Worm (Caenorhabditis elegans): ENCODE data around the gene nhr-88.

The nhr-88 gene

DNA sequence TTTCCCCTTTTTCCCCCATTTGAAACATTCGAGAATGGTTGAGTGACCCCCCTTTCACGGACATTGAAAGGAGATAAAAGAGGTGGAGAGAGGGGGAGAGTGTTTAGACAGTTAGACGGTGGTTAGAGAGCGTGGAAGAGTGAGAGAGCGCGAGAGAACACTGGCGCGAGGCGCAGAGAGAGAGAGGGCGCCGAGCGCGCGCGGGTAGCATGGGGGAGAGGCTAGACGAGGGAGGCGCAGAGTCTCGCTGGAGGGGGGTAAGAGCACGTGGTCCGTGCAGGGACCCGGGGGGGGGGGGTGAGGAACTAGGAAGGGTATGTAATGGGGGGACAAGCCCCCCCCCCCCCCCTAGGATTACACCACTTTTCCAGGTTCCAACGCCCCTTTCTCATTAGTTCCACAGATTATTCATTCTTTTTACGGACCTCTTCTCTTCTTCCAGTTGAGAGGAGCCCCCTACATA is 2.5 kb upstream of the nhr-88 start (continued):
- peak; percentile 70 for TF ChIP-seq fos-1 (tag; optimal IDR thresholded peaks at IDR 0.05)
- peak; percentile 82 for TF ChIP-seq ama-1 (optimal IDR thresholded peaks at IDR 0.05)
- TF ChIP-seq skn-1 (tag; optimal IDR thresholded peaks at IDR 0.05), result peak; percentile 59
- peak; percentile 93 for TF ChIP-seq nhr-43 (tag; optimal IDR thresholded peaks at IDR 0.05; ENCODE audit: poor library complexity, severe bottlenecking)
- peak; percentile 87 for TF ChIP-seq egl-27 (tag; optimal IDR thresholded peaks at IDR 0.05)
- TF ChIP-seq lsy-12 (tag; optimal IDR thresholded peaks at IDR 0.05), result peak; percentile 95
- TF ChIP-seq elt-2 (tag; optimal IDR thresholded peaks at IDR 0.05), result peak; percentile 87
- peak; percentile 81 for TF ChIP-seq nhr-11 (tag; optimal IDR thresholded peaks at IDR 0.05)
- TF ChIP-seq daf-12 (tag; optimal IDR thresholded peaks at IDR 0.05), result peak; percentile 60
- peak in 1 of 2 experiments; percentile 83 for TF ChIP-seq eor-1 (tag; optimal IDR thresholded peaks at IDR 0.05)
- no peak for TF ChIP-seq aly-2 (tag; optimal IDR thresholded peaks at IDR 0.05)
- peak; percentile 80 for TF ChIP-seq zag-1 (tag; optimal IDR thresholded peaks at IDR 0.05)
- TF ChIP-seq tbx-2 (tag; optimal IDR thresholded peaks at IDR 0.05), result peak; percentile 82
- no peak for TF ChIP-seq nhr-77 (tag; optimal IDR thresholded peaks at IDR 0.05)
- peak; percentile 99 for TF ChIP-seq lin-39 (tag; optimal IDR thresholded peaks at IDR 0.05)
- no peak for TF ChIP-seq ZK546.5 (tag; optimal IDR thresholded peaks at IDR 0.05)

DNA sequence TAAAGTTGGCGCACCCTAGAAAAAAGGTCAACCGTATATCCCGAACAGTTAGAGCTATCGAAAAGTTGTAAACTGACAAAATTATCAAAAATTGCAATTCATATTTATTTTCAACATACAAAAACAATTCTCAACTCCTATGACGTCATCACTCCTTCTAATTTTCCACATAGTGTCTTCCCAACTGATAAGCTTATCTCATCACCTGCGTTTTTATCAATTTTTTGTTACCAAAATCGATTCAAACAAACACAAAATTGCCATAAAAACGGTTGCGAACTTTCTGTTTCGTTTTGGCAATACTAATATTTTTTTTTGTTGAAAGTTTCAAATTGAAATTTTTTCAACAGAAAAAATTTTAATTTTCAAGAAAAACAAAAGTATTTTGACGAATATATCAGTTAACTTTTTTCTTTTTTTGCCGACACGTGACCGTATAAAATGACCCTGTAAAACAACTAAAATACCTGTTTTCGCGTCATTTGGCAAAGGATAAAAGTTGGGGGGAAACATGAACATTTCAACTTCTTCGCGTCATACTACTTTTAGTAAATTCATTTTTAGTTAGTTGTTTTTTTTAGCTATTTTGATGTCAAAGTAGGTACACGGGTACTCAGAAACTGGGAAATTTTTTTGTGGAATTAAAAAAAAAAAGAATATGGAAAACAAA is 743 bp upstream of the nhr-88 start:
- no peak for TF ChIP-seq nhr-11 (tag; optimal IDR thresholded peaks at IDR 0.05)
- no peak for TF ChIP-seq snpc-4 (tag; optimal IDR thresholded peaks at IDR 0.05)
- peak; percentile 37 for TF ChIP-seq jun-1 (tag; optimal IDR thresholded peaks at IDR 0.05)
- TF ChIP-seq ceh-16 (tag; optimal IDR thresholded peaks at IDR 0.05), result no peak
- TF ChIP-seq nhr-23 (tag; optimal IDR thresholded peaks at IDR 0.05), result no peak
- TF ChIP-seq nhr-28 (tag; optimal IDR thresholded peaks at IDR 0.05), result no peak
- TF ChIP-seq nhr-76 (tag; optimal IDR thresholded peaks at IDR 0.05), result no peak
- no peak for TF ChIP-seq hmg-11 (tag; optimal IDR thresholded peaks at IDR 0.05)
- no peak for TF ChIP-seq unc-62 (GFP tag; optimal IDR thresholded peaks at IDR 0.05)
- no peak for TF ChIP-seq ztf-11 (tag; optimal IDR thresholded peaks at IDR 0.05)
- TF ChIP-seq zag-1 (tag; optimal IDR thresholded peaks at IDR 0.05), result no peak
- TF ChIP-seq R02D3.7 (tag; optimal IDR thresholded peaks at IDR 0.05), result no peak
- TF ChIP-seq ztf-4 (tag; optimal IDR thresholded peaks at IDR 0.05), result peak; percentile 16
- no peak for TF ChIP-seq fos-1 (tag; optimal IDR thresholded peaks at IDR 0.05)
- no peak for TF ChIP-seq elt-1 (tag; optimal IDR thresholded peaks at IDR 0.05)
- no peak for TF ChIP-seq lsy-12 (tag; optimal IDR thresholded peaks at IDR 0.05)
- TF ChIP-seq pha-4 (tag; optimal IDR thresholded peaks at IDR 0.05), result peak; percentile 70
- TF ChIP-seq elt-2 (tag; optimal IDR thresholded peaks at IDR 0.05), result peak; percentile 96
- no peak for TF ChIP-seq ceh-9 (tag; optimal IDR thresholded peaks at IDR 0.05)
- no peak for TF ChIP-seq aly-2 (tag; optimal IDR thresholded peaks at IDR 0.05)
- TF ChIP-seq nfya-1 (tag; optimal IDR thresholded peaks at IDR 0.05; ENCODE audit: insufficient read depth), result no peak
- no peak for TF ChIP-seq ZK546.5 (tag; optimal IDR thresholded peaks at IDR 0.05)
- TF ChIP-seq ama-1 (optimal IDR thresholded peaks at IDR 0.05), result no peak
- no peak for TF ChIP-seq skn-1 (tag; optimal IDR thresholded peaks at IDR 0.05)
- no peak for TF ChIP-seq nhr-25 (tag; optimal IDR thresholded peaks at IDR 0.05)
- no peak for TF ChIP-seq nhr-77 (tag; optimal IDR thresholded peaks at IDR 0.05)
- TF ChIP-seq unc-39 (tag; optimal IDR thresholded peaks at IDR 0.05), result no peak
- TF ChIP-seq mdl-1 (tag; optimal IDR thresholded peaks at IDR 0.05), result no peak
- peak; percentile 24 for TF ChIP-seq ceh-28 (tag; optimal IDR thresholded peaks at IDR 0.05)
- TF ChIP-seq egl-27 (tag; optimal IDR thresholded peaks at IDR 0.05), result no peak
- TF ChIP-seq lin-39 (tag; optimal IDR thresholded peaks at IDR 0.05), result no peak
- no peak for TF ChIP-seq daf-12 (tag; optimal IDR thresholded peaks at IDR 0.05)
- TF ChIP-seq nhr-12 (tag; optimal IDR thresholded peaks at IDR 0.05), result no peak
- TF ChIP-seq egl-5 (tag; optimal IDR thresholded peaks at IDR 0.05), result no peak
- no peak for TF ChIP-seq elt-3 (tag; optimal IDR thresholded peaks at IDR 0.05)
- no peak for TF ChIP-seq fkh-2 (tag; optimal IDR thresholded peaks at IDR 0.05)
- TF ChIP-seq ceh-82 (tag; optimal IDR thresholded peaks at IDR 0.05), result no peak
- TF ChIP-seq mml-1 (tag; optimal IDR thresholded peaks at IDR 0.05), result no peak
- TF ChIP-seq lin-15B (tag; optimal IDR thresholded peaks at IDR 0.05), result no peak
- no peak for TF ChIP-seq sea-2 (GFP tag; optimal IDR thresholded peaks at IDR 0.05)
- TF ChIP-seq eor-1 (tag; optimal IDR thresholded peaks at IDR 0.05), result no peak
- TF ChIP-seq nhr-237 (tag; optimal IDR thresholded peaks at IDR 0.05), result no peak
- TF ChIP-seq fkh-10 (GFP tag; optimal IDR thresholded peaks at IDR 0.05), result no peak
- TF ChIP-seq pqm-1 (tag; optimal IDR thresholded peaks at IDR 0.05), result peak; percentile 69

All from whole organism, L3 larva.